Worm (Caenorhabditis elegans) whole organism, dauer: ENCODE results near the gene srh-102.

Experiments used
- unc-62 ChIP-seq: sonication (generic microtip); optimal IDR thresholded peaks from 2 replicates; lab custom pipeline; 2017; ENCODE audit warnings: missing biosample characterization, missing genetic modification reagents, missing genetic modification characterization

srh-102 gene

DNA sequence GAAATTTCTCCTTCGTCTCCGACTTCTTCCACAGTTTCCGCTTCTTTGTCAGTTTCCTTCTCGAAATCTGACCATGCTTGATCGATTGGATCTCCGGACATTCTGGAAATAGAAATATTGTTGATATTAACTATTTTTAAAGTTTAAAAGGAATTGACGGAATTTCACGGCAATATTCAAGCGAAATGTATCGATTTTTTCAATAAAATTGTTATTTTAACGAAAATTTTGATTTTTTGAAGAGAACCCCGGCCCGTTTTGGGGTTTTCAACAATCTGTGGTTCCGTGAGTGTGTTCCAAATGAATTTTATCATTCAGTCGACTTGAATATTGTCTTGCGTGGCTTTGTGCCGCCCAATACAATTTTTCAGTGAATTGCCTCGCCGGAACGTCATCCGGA, 8.2 kb downstream of the srh-102 start, which contains the start of gene F40D4.13:
TSS of gene F40D4.13 (minus strand) at position 101 of the 400 bp plus-strand sequence.
- TF ChIP-seq unc-62: no peak

DNA sequence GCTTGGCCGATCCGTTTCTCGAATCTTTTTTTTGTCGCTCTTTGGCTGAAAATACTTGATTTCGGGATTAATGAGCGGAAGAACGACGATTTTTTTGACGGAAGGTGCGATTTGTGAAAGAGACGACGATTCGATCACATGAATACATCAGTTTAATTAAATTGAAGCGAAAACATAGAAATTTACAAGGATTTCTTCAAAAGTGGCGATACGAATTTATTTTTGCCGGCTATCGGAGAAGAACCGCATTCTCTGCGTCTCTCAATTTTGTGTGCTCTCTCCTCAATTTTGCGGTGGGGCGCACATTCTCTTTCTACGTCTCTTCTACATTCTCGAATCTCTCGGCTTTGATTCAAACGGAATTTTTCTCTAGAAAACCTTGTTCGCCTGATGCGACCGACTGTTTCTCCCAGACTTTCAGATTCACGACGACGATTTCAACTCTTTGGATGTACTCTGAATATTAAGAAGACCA, 9.9 kb downstream of the srh-102 start, which contains the start of gene F40D4.17:
TSS of gene F40D4.17 (minus strand) at position 51 of the 475 bp plus-strand sequence.
- TF ChIP-seq unc-62: no peak

- TF ChIP-seq unc-62: no peak
Observed at ce11 chrV:17154944-17155343, 10.4 kb downstream of the srh-102 start.

- no peak for TF ChIP-seq unc-62
Observed at ce11 chrV:17151292-17151691, 14.0 kb downstream of the srh-102 start.
